Fruit fly (Drosophila melanogaster): ENCODE results near the gene CG13023.

The CG13023 gene

dm6 chr3L:16956768-16957533 is 29.7 kb upstream of the CG13023 start (continued):
- TF ChIP-seq Dfd (GFP tag; optimal IDR thresholded peaks at IDR 0.05) (no peak), p53 (GFP tag; optimal IDR thresholded peaks at IDR 0.05) (no peak), CG9932 (GFP tag; IDR thresholded peaks at IDR 0.05) (peak; percentile 60), CG8359 (GFP tag; optimal IDR thresholded peaks at IDR 0.05; ENCODE audit: borderline replicate concordance) (no peak), CG2875 (GFP tag; optimal IDR thresholded peaks at IDR 0.05) (no peak), exex (tag; optimal IDR thresholded peaks at IDR 0.05) (no peak), Elba2 (GFP tag; optimal IDR thresholded peaks at IDR 0.05) (no peak), nerfin-1 (tag; optimal IDR thresholded peaks at IDR 0.05) (no peak), Awh (GFP tag; IDR thresholded peaks at IDR 0.05) (peak; percentile 69; the same call in 1 of the 2 replicates), ham (GFP tag; IDR thresholded peaks at IDR 0.05) (no peak), fd102C (GFP tag; optimal IDR thresholded peaks at IDR 0.05) (no peak), CG10321 (GFP tag; IDR thresholded peaks at IDR 0.05) (no peak), unc-4 (GFP tag; IDR thresholded peaks at IDR 0.05; ENCODE audit: partially characterized antibody) (no peak), CG10431 (GFP tag; optimal IDR thresholded peaks at IDR 0.05) (no peak), zfh2 (GFP tag; optimal IDR thresholded peaks at IDR 0.05) (no peak), CG7963 (GFP tag; IDR thresholded peaks at IDR 0.05; ENCODE audit: partially characterized antibody) (no peak), disco-r (GFP tag; optimal IDR thresholded peaks at IDR 0.05) (peak; percentile 2), CG6813 (GFP tag; optimal IDR thresholded peaks at IDR 0.05) (peak; percentile 17), pum (GFP tag; optimal IDR thresholded peaks at IDR 0.05) (peak; percentile 1), CG8924 (tag; optimal IDR thresholded peaks at IDR 0.05) (peak; percentile 85), CG8388 (GFP tag; optimal IDR thresholded peaks at IDR 0.05) (peak; percentile 53), NFAT (GFP tag; IDR thresholded peaks at IDR 0.05) (no peak), z (GFP tag; IDR thresholded peaks at IDR 0.05) (no peak), CG18262 (tag; optimal IDR thresholded peaks at IDR 0.05) (peak; percentile 80), slp2 (GFP tag; optimal IDR thresholded peaks at IDR 0.05) (peak; percentile 73), dan (GFP tag; IDR thresholded peaks at IDR 0.05) (no peak), Fer3 (tag; optimal IDR thresholded peaks at IDR 0.05) (peak; percentile 56), CG31441 (GFP tag; IDR thresholded peaks at IDR 0.05) (peak; percentile 63), corto (GFP tag; optimal IDR thresholded peaks at IDR 0.05) (no peak), Hand (GFP tag; optimal IDR thresholded peaks at IDR 0.05) (no peak), ttk (GFP tag; IDR thresholded peaks at IDR 0.05) (no peak; the same call in 1 of the 2 replicates), CG4854 (GFP tag; optimal IDR thresholded peaks at IDR 0.05) (peak; percentile 11), yki (optimal IDR thresholded peaks at IDR 0.05) (no peak), CG10654 (GFP tag; optimal IDR thresholded peaks at IDR 0.05) (peak; percentile 15), aop (GFP tag; IDR thresholded peaks at IDR 0.05) (no peak), sr (GFP tag; IDR thresholded peaks at IDR 0.05) (peak; percentile 85), CG18619 (GFP tag; optimal IDR thresholded peaks at IDR 0.05) (peak; percentile 63), ash1 (GFP tag; optimal IDR thresholded peaks at IDR 0.05) (no peak), ewg (GFP tag; optimal IDR thresholded peaks at IDR 0.05) (peak; percentile 57), Oli (tag; optimal IDR thresholded peaks at IDR 0.05) (peak; percentile 73), h (optimal IDR thresholded peaks at IDR 0.05) (no peak), CG6854 (GFP tag; optimal IDR thresholded peaks at IDR 0.05) (no peak), chinmo (GFP tag; IDR thresholded peaks at IDR 0.05; ENCODE audit: partially characterized antibody) (peak; percentile 97), NK7.1 (GFP tag; optimal IDR thresholded peaks at IDR 0.05) (no peak), CG31224 (GFP tag; IDR thresholded peaks at IDR 0.05) (peak; percentile 54), kay (GFP tag; optimal IDR thresholded peaks at IDR 0.05) (no peak), CG11093 (GFP tag; IDR thresholded peaks at IDR 0.05) (peak; percentile 45; the same call in 1 of the 3 replicates), fd64A (GFP tag; optimal IDR thresholded peaks at IDR 0.05) (no peak), CG9437 (GFP tag; optimal IDR thresholded peaks at IDR 0.05) (peak; percentile 64), CG32767 (GFP tag; IDR thresholded peaks at IDR 0.05) (peak; percentile 78)
